Worm (Caenorhabditis elegans) whole organism, L1 larva: ENCODE results near the gene F19F10.1.
A peak's percentile ranks its signal among the peaks of the same experiment; 100 is the strongest.

Source experiments
- aha-1 ChIP-seq: fragments of 150-350 bp; optimal IDR thresholded peaks from 2 replicates; lab custom pipeline; 2014; ENCODE audit warnings: missing biosample characterization, missing genetic modification characterization
- aly-2 ChIP-seq: fragments of 150-350 bp; optimal IDR thresholded peaks from 2 replicates; lab custom pipeline; 2014; ENCODE audit warnings: missing biosample characterization, missing genetic modification characterization
- ceh-63 ChIP-seq: fragments of 200-800 bp; sonication (Bioruptor generic); optimal IDR thresholded peaks from 2 replicates; lab custom pipeline; 2018; ENCODE audit warnings: mild to moderate bottlenecking, missing genetic modification characterization, missing compliant biosample characterization
- ceh-82 ChIP-seq, 3 experiments: fragments of 150-350 bp in 1 of 3; sonication (generic microtip) in 2 of 3; optimal IDR thresholded peaks; 2 replicates each; lab custom pipeline; 2014 to 2017; ENCODE audit warnings: missing biosample characterization in 3 of 3, missing genetic modification characterization in 3 of 3
- ceh-90 ChIP-seq: sonication (generic microtip); optimal IDR thresholded peaks from 2 replicates; lab custom pipeline; 2016; ENCODE audit warnings: missing genetic modification characterization, missing compliant biosample characterization
- dsc-1 ChIP-seq: sonication (generic microtip); optimal IDR thresholded peaks from 2 replicates; lab custom pipeline; 2016; ENCODE audit warnings: mild to moderate bottlenecking, missing genetic modification characterization, missing compliant biosample characterization
- efl-1 ChIP-seq, 4 experiments: fragments of 150-350 bp; optimal IDR thresholded peaks in 3 of 4; peaks in 1 of 4; 1 replicate in 1 of 4; 2 replicates in 3 of 4; lab custom pipeline; 2014; ENCODE audit warnings: missing biosample characterization in 2 of 4, missing genetic modification characterization in 2 of 4, missing genetic modification reagents in 2 of 4
- egl-13 ChIP-seq: sonication (generic microtip); optimal IDR thresholded peaks from 2 replicates; lab custom pipeline; 2016; ENCODE audit warnings: missing genotype, missing genetic modification reagents, missing genetic modification characterization, missing compliant biosample characterization
- elt-2 ChIP-seq: sonication (generic microtip); optimal IDR thresholded peaks from 2 replicates; lab custom pipeline; 2016; ENCODE audit warnings: missing genetic modification characterization, mild to moderate bottlenecking, inconsistent platforms, missing compliant biosample characterization, missing genetic modification reagents
- fkh-4 ChIP-seq: sonication (generic microtip); optimal IDR thresholded peaks from 2 replicates; lab custom pipeline; 2016; ENCODE audit warnings: missing compliant biosample characterization, missing genetic modification characterization, borderline replicate concordance
- fkh-8 ChIP-seq: sonication (generic microtip); optimal IDR thresholded peaks from 2 replicates; lab custom pipeline; 2016; ENCODE audit warnings: mild to moderate bottlenecking, missing genetic modification characterization, missing compliant biosample characterization
- fos-1 ChIP-seq: fragments of 150-350 bp; optimal IDR thresholded peaks from 2 replicates; lab custom pipeline; 2014; ENCODE audit warnings: missing biosample characterization, missing genetic modification characterization
- grh-1 ChIP-seq: fragments of 200-800 bp; sonication (Bioruptor generic); IDR thresholded peaks from 2 replicates; pipeline ENCODE4 v1.3.6; 2022; ENCODE audit warnings: missing genetic modification reagents, missing genetic modification characterization, missing compliant biosample characterization
- hlh-4 ChIP-seq: sonication (generic microtip); optimal IDR thresholded peaks from 2 replicates; lab custom pipeline; 2016; ENCODE audit warnings: mild to moderate bottlenecking, missing genetic modification characterization, missing compliant biosample characterization
- lin-35 ChIP-seq, 2 experiments: fragments of 150-350 bp; optimal IDR thresholded peaks; 2 replicates each; lab custom pipeline; 2014; ENCODE audit warnings: missing biosample characterization in 2 of 2, missing genetic modification characterization in 2 of 2, missing genetic modification reagents in 2 of 2
- nhr-11 ChIP-seq: fragments of 150-350 bp; optimal IDR thresholded peaks from 2 replicates; lab custom pipeline; 2014; ENCODE audit warnings: missing biosample characterization, missing genetic modification characterization
- nhr-19 ChIP-seq: fragments of 200-800 bp; sonication (Bioruptor generic); conservative IDR thresholded peaks from 2 replicates; pipeline ENCODE4 v1.3.6; 2022; ENCODE audit warnings: missing genetic modification characterization, missing compliant biosample characterization
- nhr-20 ChIP-seq: sonication (generic microtip); optimal IDR thresholded peaks from 2 replicates; lab custom pipeline; 2016; ENCODE audit warnings: mild to moderate bottlenecking, missing genetic modification characterization, missing compliant biosample characterization
- nhr-71 ChIP-seq: sonication (generic microtip); optimal IDR thresholded peaks from 2 replicates; lab custom pipeline; 2016; ENCODE audit warnings: mild to moderate bottlenecking, missing genetic modification characterization, moderate library complexity, missing compliant biosample characterization
- nhr-84 ChIP-seq: sonication (generic microtip); optimal IDR thresholded peaks from 2 replicates; lab custom pipeline; 2017; ENCODE audit warnings: missing biosample characterization, missing genetic modification characterization
- nhr-85 ChIP-seq: sonication (generic microtip); peaks from one replicate; lab custom pipeline; 2016; ENCODE audit warnings: missing genetic modification characterization, inconsistent platforms, missing compliant biosample characterization
- nhr-90 ChIP-seq: sonication (generic microtip); optimal IDR thresholded peaks from 2 replicates; lab custom pipeline; 2016; ENCODE audit warnings: mild to moderate bottlenecking, missing genetic modification characterization, missing compliant biosample characterization; ENCODE audit not compliant: poor library complexity
- pax-3 ChIP-seq: fragments of 200-800 bp; sonication (Bioruptor generic); optimal IDR thresholded peaks from 2 replicates; lab custom pipeline; 2018; ENCODE audit warnings: mild to moderate bottlenecking, missing genetic modification characterization, moderate library complexity, missing compliant biosample characterization
- rnt-1 ChIP-seq: sonication (generic microtip); optimal IDR thresholded peaks from 2 replicates; lab custom pipeline; 2016; ENCODE audit warnings: mild to moderate bottlenecking, missing genetic modification characterization, moderate library complexity, missing compliant biosample characterization
- snu-23 ChIP-seq: sonication (generic microtip); optimal IDR thresholded peaks from 2 replicates; lab custom pipeline; 2016; ENCODE audit warnings: missing genetic modification characterization, missing compliant biosample characterization
- sox-4 ChIP-seq: sonication (generic microtip); optimal IDR thresholded peaks from 2 replicates; lab custom pipeline; 2016; ENCODE audit warnings: missing genetic modification characterization, missing compliant biosample characterization
- unc-62 ChIP-seq: fragments of 150-350 bp; optimal IDR thresholded peaks from 2 replicates; lab custom pipeline; 2014; ENCODE audit warnings: missing biosample characterization, missing genetic modification reagents, missing genetic modification characterization
- zip-4 ChIP-seq: fragments of 200-800 bp; sonication (Bioruptor generic); optimal IDR thresholded peaks from 2 replicates; lab custom pipeline; 2018; ENCODE audit warnings: mild to moderate bottlenecking, missing genetic modification characterization, moderate library complexity, missing compliant biosample characterization

F19F10.1 gene

ce11 chrV:7548017-7548416, 15.0 kb upstream of the F19F10.1 start:
- TF ChIP-seq zip-4 (no peak), aha-1 (no peak), fkh-8 (tag; lab: Kevin White, UChicago) (no peak), elt-2 (peak; percentile 88), hlh-4 (tag; lab: Kevin White, UChicago) (no peak), ceh-63 (GFP tag; lab: Kevin White, UChicago) (no peak), lin-35 (GFP tag; optimal IDR thresholded peaks at IDR 0.05; lab: Kevin White, UChicago) (peak in 1 of 2 experiments; percentile 6), rnt-1 (tag; lab: Kevin White, UChicago) (no peak)

- TF ChIP-seq nhr-90 (tag; lab: Kevin White, UChicago): peak; percentile 10
- TF ChIP-seq nhr-19 (GFP tag; lab: Robert Waterston, UW): peak; percentile 36
- TF ChIP-seq nhr-85: peak; percentile 52
- 0 out of 2 replicates have a peak, but pooled peaks have one; percentile 30 for TF ChIP-seq grh-1 (GFP tag; lab: Robert Waterston, UW)
These were observed 14.5 kb upstream of the F19F10.1 start for ce11 chrV:7548499-7548898.

- TF ChIP-seq unc-62 (GFP tag; lab: Kevin White, UChicago): no peak
- TF ChIP-seq sox-4 (tag; lab: Kevin White, UChicago): no peak
- TF ChIP-seq egl-13 (tag; lab: Kevin White, UChicago): no peak
- peak; percentile 23 for TF ChIP-seq dsc-1 (tag; lab: Kevin White, UChicago)
These were observed 11.2 kb upstream of the F19F10.1 start, which contains the start of gene F19F10.3 for ce11 chrV:7551821-7552220. Gene F19F10.3 (plus strand): TSS chrV:7552121.

ce11 chrV:7553873-7554362, 9.1 kb upstream of the F19F10.1 start, which contains the start of gene ttr-10:
Gene ttr-10 (minus strand): TSS chrV:7553923.
- peak; percentile 44 for TF ChIP-seq hlh-4 (tag; lab: Kevin White, UChicago)
- peak; percentile 84 for TF ChIP-seq fkh-4
- peak; percentile 8 for TF ChIP-seq nhr-71 (tag; lab: Kevin White, UChicago)
- no peak for TF ChIP-seq fkh-8 (tag; lab: Kevin White, UChicago)
- no peak for TF ChIP-seq pax-3 (tag; lab: Kevin White, UChicago)
- no peak for TF ChIP-seq fos-1 (tag; lab: Kevin White, UChicago)
- peak; percentile 94 for TF ChIP-seq dsc-1 (tag; lab: Kevin White, UChicago)

ce11 chrV:7555875-7556274, 7.2 kb upstream of the F19F10.1 start:
- no peak for TF ChIP-seq snu-23 (GFP tag; lab: Kevin White, UChicago)
- no peak for TF ChIP-seq nhr-11 (tag; lab: Kevin White, UChicago)
- TF ChIP-seq efl-1 (optimal IDR thresholded peaks at IDR 0.05; lab: Kevin White, UChicago): no peak
- TF ChIP-seq efl-1 (GFP tag; optimal IDR thresholded peaks at IDR 0.05 in 1 of 2; lab: Kevin White, UChicago): peak in 1 of 2 experiments; percentile 24
- TF ChIP-seq dsc-1 (tag; lab: Kevin White, UChicago): peak; percentile 78
- peak; percentile 55 for TF ChIP-seq fkh-4
- no peak for TF ChIP-seq nhr-84 (tag; lab: Kevin White, UChicago)

- TF ChIP-seq ceh-90: no peak
- TF ChIP-seq aly-2 (tag; lab: Kevin White, UChicago): no peak
- no peak for TF ChIP-seq nhr-85
- TF ChIP-seq nhr-20 (tag; lab: Kevin White, UChicago): no peak
- no peak for TF ChIP-seq fkh-8 (tag; lab: Kevin White, UChicago)
- no peak for TF ChIP-seq pax-3 (tag; lab: Kevin White, UChicago)
- TF ChIP-seq fkh-4: no peak
- TF ChIP-seq efl-1 (optimal IDR thresholded peaks at IDR 0.05; lab: Kevin White, UChicago): no peak
- peak in 1 of 2 experiments; percentile 33 for TF ChIP-seq efl-1 (GFP tag; optimal IDR thresholded peaks at IDR 0.05 in 1 of 2; lab: Kevin White, UChicago)
- no peak for TF ChIP-seq ceh-82 (tag; optimal IDR thresholded peaks at IDR 0.05; lab: Kevin White, UChicago)
These were observed 4.4 kb upstream of the F19F10.1 start, which contains the start of gene ets-7 for ce11 chrV:7558693-7559092. Gene ets-7 (minus strand): TSS chrV:7558793.
